Fruit fly (Drosophila melanogaster): Measurements from ENCODE around the gene mRpS21.

- TF ChIP-seq CG8478 (optimal IDR thresholded peaks at IDR 0.05): no peak
- TF ChIP-seq CTCF (optimal IDR thresholded peaks at IDR 0.05): no peak
Measured at dm6 chr3R:13374913-13375312, 6.7 kb downstream of the mRpS21 start.

Measured in S2 (cell line).